Fruit fly (Drosophila melanogaster): ENCODE data around the gene Cyp4s3.

Cyp4s3 gene

dm6 chrX:15063404-15064062 is 52.8 kb downstream of the Cyp4s3 start, which contains the start of the genes hiw and ND-B18 (continued):
- no peak for TF ChIP-seq Hmx (GFP tag; optimal IDR thresholded peaks at IDR 0.05)
- TF ChIP-seq Nf-YB (GFP tag; optimal IDR thresholded peaks at IDR 0.05): no peak
- peak; percentile 69 for TF ChIP-seq Aef1 (GFP tag; IDR thresholded peaks at IDR 0.05)
- TF ChIP-seq ash1 (GFP tag; optimal IDR thresholded peaks at IDR 0.05): no peak
- TF ChIP-seq Med (GFP tag): peak; percentile 82
- TF ChIP-seq CG9437 (GFP tag; optimal IDR thresholded peaks at IDR 0.05): no peak
- no peak for TF ChIP-seq CG8281 (tag; optimal IDR thresholded peaks at IDR 0.05)
- no peak for TF ChIP-seq toy (GFP tag; IDR thresholded peaks at IDR 0.05)
- TF ChIP-seq CG4404 (GFP tag; IDR thresholded peaks at IDR 0.05): no peak
- no peak for TF ChIP-seq bigmax (GFP tag; optimal IDR thresholded peaks at IDR 0.05)
- TF ChIP-seq Mad (GFP tag; optimal IDR thresholded peaks at IDR 0.05): peak; percentile 29
- TF ChIP-seq CG16813 (GFP tag; IDR thresholded peaks at IDR 0.05; ENCODE audit: partially characterized antibody): no peak
- no peak for TF ChIP-seq pum (GFP tag; optimal IDR thresholded peaks at IDR 0.05)
- peak; percentile 11 for TF ChIP-seq NC2β (GFP tag; optimal IDR thresholded peaks at IDR 0.05)
- no peak for TF ChIP-seq vnd (GFP tag; IDR thresholded peaks at IDR 0.05; ENCODE audit: partially characterized antibody)
- TF ChIP-seq hb (GFP tag; IDR thresholded peaks at IDR 0.05; ENCODE audit: partially characterized antibody): no peak
- TF ChIP-seq CoRest (tag; optimal IDR thresholded peaks at IDR 0.05): peak; percentile 47
- no peak for TF ChIP-seq Max (GFP tag; optimal IDR thresholded peaks at IDR 0.05)
- TF ChIP-seq CG7357 (GFP tag; IDR thresholded peaks at IDR 0.05): no peak
- TF ChIP-seq CG12659 (GFP tag; optimal IDR thresholded peaks at IDR 0.05): peak; percentile 71
- no peak for TF ChIP-seq CG11696 (GFP tag; IDR thresholded peaks at IDR 0.05)
- no peak for TF ChIP-seq Neu2 (GFP tag; optimal IDR thresholded peaks at IDR 0.05; ENCODE audit: borderline replicate concordance)
- peak in 1 of 2 experiments; percentile 93 for TF ChIP-seq Pdp1 (GFP tag; optimal IDR thresholded peaks at IDR 0.05)
- no peak for TF ChIP-seq pnt (GFP tag; optimal IDR thresholded peaks at IDR 0.05)
- TF ChIP-seq fru (optimal IDR thresholded peaks at IDR 0.05): no peak
- no peak for TF ChIP-seq CG8359 (GFP tag; optimal IDR thresholded peaks at IDR 0.05; ENCODE audit: borderline replicate concordance)
- no peak for TF ChIP-seq Sox100B (GFP tag; optimal IDR thresholded peaks at IDR 0.05)
- peak; percentile 64 for TF ChIP-seq Dp (GFP tag; optimal IDR thresholded peaks at IDR 0.05)
- no peak for TF ChIP-seq Scr (GFP tag; IDR thresholded peaks at IDR 0.05; ENCODE audit: partially characterized antibody)
- TF ChIP-seq bbx (GFP tag; IDR thresholded peaks at IDR 0.05; ENCODE audit: partially characterized antibody): 0 out of 2 replicates have a peak, but pooled peaks have one; percentile 12
- no peak for TF ChIP-seq seq (GFP tag; IDR thresholded peaks at IDR 0.05)
- TF ChIP-seq Fer2 (tag; optimal IDR thresholded peaks at IDR 0.05): no peak
- no peak for TF ChIP-seq btn (GFP tag; optimal IDR thresholded peaks at IDR 0.05)
- TF ChIP-seq CG30403 (GFP tag; optimal IDR thresholded peaks at IDR 0.05): peak; percentile 41
- TF ChIP-seq hkb (optimal IDR thresholded peaks at IDR 0.05): no peak
- 0 out of 2 replicates have a peak, but pooled peaks have one; percentile 15 for TF ChIP-seq hkb (GFP tag; IDR thresholded peaks at IDR 0.05)
- no peak for TF ChIP-seq Mrtf (GFP tag; IDR thresholded peaks at IDR 0.05)
- TF ChIP-seq Lhr (GFP tag; optimal IDR thresholded peaks at IDR 0.05): peak; percentile 9
- TF ChIP-seq ara (GFP tag; IDR thresholded peaks at IDR 0.05): no peak
- TF ChIP-seq Camta (GFP tag; optimal IDR thresholded peaks at IDR 0.05): no peak
- no peak; the same call in 1 of the 2 replicates for TF ChIP-seq slbo (GFP tag; IDR thresholded peaks at IDR 0.05)
- no peak for TF ChIP-seq sug (tag; optimal IDR thresholded peaks at IDR 0.05)
- 0 out of 2 replicates have a peak, but pooled peaks have one; percentile 22 for TF ChIP-seq sna (GFP tag; IDR thresholded peaks at IDR 0.05; ENCODE audit: partially characterized antibody)
- no peak for TF ChIP-seq Hsf (GFP tag; optimal IDR thresholded peaks at IDR 0.05)
- TF ChIP-seq Stat92E (GFP tag; optimal IDR thresholded peaks at IDR 0.05): no peak
- no peak for TF ChIP-seq insv (GFP tag; optimal IDR thresholded peaks at IDR 0.05)
- no peak for TF ChIP-seq CG32772 (GFP tag; IDR thresholded peaks at IDR 0.05)
- no peak for TF ChIP-seq CkIIα-i1 (GFP tag; IDR thresholded peaks at IDR 0.05)
- TF ChIP-seq Hand (GFP tag; optimal IDR thresholded peaks at IDR 0.05): no peak
- TF ChIP-seq sob (GFP tag; IDR thresholded peaks at IDR 0.05): 0 out of 2 replicates have a peak, but pooled peaks have one; percentile 16

Measured in whole organism, embryonic.